Fruit fly (Drosophila melanogaster): Measurements from ENCODE around the gene Akt.

Akt gene

dm6 chr3R:16094011-16094729 is 4.9 kb upstream of the Akt start:
- peak; percentile 63; the same call in 1 of the 2 replicates for TF ChIP-seq Gug (GFP tag; IDR thresholded peaks at IDR 0.05)
- TF ChIP-seq CG11902 (GFP tag; optimal IDR thresholded peaks at IDR 0.05) = peak; percentile 28
- peak; percentile 57 for TF ChIP-seq cyc (GFP tag; optimal IDR thresholded peaks at IDR 0.05)
- peak; percentile 34 for TF ChIP-seq CG31627 (GFP tag; optimal IDR thresholded peaks at IDR 0.05)
- TF ChIP-seq net (GFP tag; optimal IDR thresholded peaks at IDR 0.05) = peak; percentile 84
- TF ChIP-seq CG6276 (GFP tag; optimal IDR thresholded peaks at IDR 0.05) = peak; percentile 91
- peak; percentile 74 for TF ChIP-seq pdm3 (GFP tag; optimal IDR thresholded peaks at IDR 0.05)
- peak; percentile 70 for TF ChIP-seq CG7368 (GFP tag; optimal IDR thresholded peaks at IDR 0.05)
- no peak for TF ChIP-seq Smox (GFP tag; optimal IDR thresholded peaks at IDR 0.05)
- TF ChIP-seq CG11294 (GFP tag; IDR thresholded peaks at IDR 0.05) = no peak; the same call in none of the 2 replicates
- TF ChIP-seq CG9139 (GFP tag; optimal IDR thresholded peaks at IDR 0.05) = peak; percentile 65
- TF ChIP-seq dac (GFP tag; optimal IDR thresholded peaks at IDR 0.05) = peak; percentile 63
- peak; percentile 40 for TF ChIP-seq Hr39 (GFP tag; optimal IDR thresholded peaks at IDR 0.05)
- peak; percentile 83 to 89 for TF ChIP-seq ss (GFP tag; optimal IDR thresholded peaks at IDR 0.05)
- TF ChIP-seq CG8119 (GFP tag; IDR thresholded peaks at IDR 0.05) = peak; percentile 82
- TF ChIP-seq eg (GFP tag; IDR thresholded peaks at IDR 0.05) = peak; percentile 77
- TF ChIP-seq CG16779 (tag; optimal IDR thresholded peaks at IDR 0.05) = peak; percentile 78
- TF ChIP-seq CG15336 (GFP tag; IDR thresholded peaks at IDR 0.05) = peak; percentile 72; the same call in 1 of the 2 replicates
- TF ChIP-seq dsx (GFP tag; optimal IDR thresholded peaks at IDR 0.05; ENCODE audit: poor library complexity, severe bottlenecking) = peak; percentile 71
- peak; percentile 82 for TF ChIP-seq CG6808 (GFP tag; optimal IDR thresholded peaks at IDR 0.05)
- TF ChIP-seq CG1621 (tag; optimal IDR thresholded peaks at IDR 0.05) = peak; percentile 43
- TF ChIP-seq CG32006 (GFP tag; optimal IDR thresholded peaks at IDR 0.05) = peak; percentile 94
- TF ChIP-seq CG4318 (GFP tag; optimal IDR thresholded peaks at IDR 0.05) = peak; percentile 87
- peak; percentile 23 for TF ChIP-seq fkh (GFP tag; optimal IDR thresholded peaks at IDR 0.05)
- no peak for TF ChIP-seq Hr38 (GFP tag; optimal IDR thresholded peaks at IDR 0.05)
- TF ChIP-seq Sox15 (GFP tag; optimal IDR thresholded peaks at IDR 0.05) = peak; percentile 57
- peak; percentile 77 for TF ChIP-seq CG8632 (GFP tag; optimal IDR thresholded peaks at IDR 0.05)
- peak; percentile 83 for TF ChIP-seq spab (GFP tag; optimal IDR thresholded peaks at IDR 0.05)
- peak; percentile 61 for TF ChIP-seq CG8319 (GFP tag; optimal IDR thresholded peaks at IDR 0.05)
- peak; percentile 97 for TF ChIP-seq Eip78C (GFP tag)
- peak; percentile 80 for TF ChIP-seq CG11762 (GFP tag; optimal IDR thresholded peaks at IDR 0.05; ENCODE audit: insufficient read depth)
- no peak for TF ChIP-seq Ets21C (GFP tag; optimal IDR thresholded peaks at IDR 0.05)
- no peak for TF ChIP-seq Eip93F (GFP tag; optimal IDR thresholded peaks at IDR 0.05)
- peak; percentile 70 for TF ChIP-seq topi (GFP tag; optimal IDR thresholded peaks at IDR 0.05)
- TF ChIP-seq achi (GFP tag; optimal IDR thresholded peaks at IDR 0.05) = peak; percentile 84
- TF ChIP-seq lz (GFP tag; optimal IDR thresholded peaks at IDR 0.05) = peak; percentile 58
- TF ChIP-seq Lpt (GFP tag; optimal IDR thresholded peaks at IDR 0.05) = peak; percentile 87
- peak; percentile 76 for TF ChIP-seq CG10669 (GFP tag; optimal IDR thresholded peaks at IDR 0.05)
- TF ChIP-seq fd85E (GFP tag; optimal IDR thresholded peaks at IDR 0.05) = no peak
- TF ChIP-seq CG3919 (GFP tag; optimal IDR thresholded peaks at IDR 0.05) = peak; percentile 84
- TF ChIP-seq CG6163 (GFP tag; IDR thresholded peaks at IDR 0.05) = peak; percentile 68; the same call in 2 of the 3 replicates
- peak; percentile 14 for TF ChIP-seq svp (GFP tag)
- TF ChIP-seq Sox14 (GFP tag; optimal IDR thresholded peaks at IDR 0.05) = peak; percentile 37
- peak; percentile 71 for TF ChIP-seq CG34406 (GFP tag; optimal IDR thresholded peaks at IDR 0.05)
- peak; percentile 56 for TF ChIP-seq Sox102F (GFP tag; optimal IDR thresholded peaks at IDR 0.05)
- peak; percentile 73 for TF ChIP-seq Eip75B (GFP tag; optimal IDR thresholded peaks at IDR 0.05)
- TF ChIP-seq esn (GFP tag; optimal IDR thresholded peaks at IDR 0.05) = peak; percentile 75
- peak; percentile 80 for TF ChIP-seq Ets96B (tag; optimal IDR thresholded peaks at IDR 0.05)
- TF ChIP-seq Blimp-1 (GFP tag; optimal IDR thresholded peaks at IDR 0.05) = peak; percentile 27
- peak; percentile 86 for TF ChIP-seq Hr4 (GFP tag; optimal IDR thresholded peaks at IDR 0.05)
- peak; percentile 83 for TF ChIP-seq acj6 (GFP tag; optimal IDR thresholded peaks at IDR 0.05)

Measured in whole organism, prepupa.